Fruit fly (Drosophila melanogaster): ENCODE data around the gene CG8757.

Gene CG8757

DNA sequence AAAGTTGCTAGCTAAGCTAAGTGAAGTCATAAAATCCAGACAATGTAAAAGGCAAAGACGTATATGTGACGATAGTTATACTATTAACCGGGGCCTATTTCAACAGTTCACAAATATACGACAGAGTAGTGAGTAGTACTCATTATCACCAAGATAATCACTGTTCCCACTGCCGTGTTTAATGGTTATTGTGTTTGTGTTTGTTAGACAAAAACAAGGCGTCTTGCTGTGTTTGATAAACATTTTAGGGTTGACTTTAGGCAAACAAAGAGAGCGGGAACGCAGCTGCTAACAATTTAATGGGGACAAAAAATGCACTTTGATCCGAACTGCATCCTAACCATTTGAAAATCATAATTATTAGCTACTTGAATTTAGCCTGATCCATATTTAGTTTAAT, 23.4 kb upstream of the CG8757 start (continued):
- TF ChIP-seq CG4424 (GFP tag; optimal IDR thresholded peaks at IDR 0.05) (peak; percentile 64), chm (GFP tag; IDR thresholded peaks at IDR 0.05) (no peak; the same call in 1 of the 2 replicates), D19B (GFP tag; optimal IDR thresholded peaks at IDR 0.05) (no peak), dati (GFP tag; IDR thresholded peaks at IDR 0.05) (no peak), Usf (GFP tag; optimal IDR thresholded peaks at IDR 0.05) (peak; percentile 19), CG8290 (GFP tag; optimal IDR thresholded peaks at IDR 0.05) (peak; percentile 61), CG8290 (tag; optimal IDR thresholded peaks at IDR 0.05) (peak; percentile 64 to 88), NC2α (GFP tag; optimal IDR thresholded peaks at IDR 0.05) (peak; percentile 64), maf-S (GFP tag; optimal IDR thresholded peaks at IDR 0.05) (peak; percentile 5), CG18011 (GFP tag; optimal IDR thresholded peaks at IDR 0.05) (peak; percentile 19), Ssrp (tag; optimal IDR thresholded peaks at IDR 0.05) (no peak), CG4328 (GFP tag; optimal IDR thresholded peaks at IDR 0.05) (peak; percentile 19), Awh (GFP tag; IDR thresholded peaks at IDR 0.05) (peak; percentile 58; the same call in 1 of the 2 replicates), CG17612 (GFP tag; IDR thresholded peaks at IDR 0.05) (no peak), ssp (GFP tag; IDR thresholded peaks at IDR 0.05) (no peak), Asciz (GFP tag; optimal IDR thresholded peaks at IDR 0.05) (peak; percentile 92), Eip74EF (GFP tag; optimal IDR thresholded peaks at IDR 0.05) (no peak), MESR4 (GFP tag; optimal IDR thresholded peaks at IDR 0.05) (peak; percentile 15), CG6254 (GFP tag; optimal IDR thresholded peaks at IDR 0.05) (peak; percentile 74), ranshi (GFP tag; IDR thresholded peaks at IDR 0.05) (no peak), Sry-δ (GFP tag; optimal IDR thresholded peaks at IDR 0.05) (no peak), Dad (GFP tag; optimal IDR thresholded peaks at IDR 0.05) (peak; percentile 43), zfh1 (GFP tag; IDR thresholded peaks at IDR 0.05) (peak; percentile 51; the same call in 1 of the 3 replicates), CG11695 (GFP tag; IDR thresholded peaks at IDR 0.05) (peak; percentile 33; the same call in 1 of the 3 replicates), odd (GFP tag; optimal IDR thresholded peaks at IDR 0.05) (peak; percentile 86), CG8944 (GFP tag; optimal IDR thresholded peaks at IDR 0.05) (peak; percentile 21), sob (GFP tag; IDR thresholded peaks at IDR 0.05) (0 out of 2 replicates have a peak, but pooled peaks have one; percentile 14), bab2 (GFP tag; optimal IDR thresholded peaks at IDR 0.05) (peak; percentile 79), Fer2 (tag; optimal IDR thresholded peaks at IDR 0.05) (peak; percentile 20), zen2 (GFP tag; IDR thresholded peaks at IDR 0.05; ENCODE audit: partially characterized antibody) (no peak), CG7745 (tag; optimal IDR thresholded peaks at IDR 0.05) (no peak), Ptx1 (GFP tag; IDR thresholded peaks at IDR 0.05) (no peak), CG1233 (GFP tag; optimal IDR thresholded peaks at IDR 0.05) (peak; percentile 91), CG2875 (GFP tag; optimal IDR thresholded peaks at IDR 0.05) (peak; percentile 90), CG18764 (GFP tag; optimal IDR thresholded peaks at IDR 0.05) (peak; percentile 77), CG11398 (GFP tag; optimal IDR thresholded peaks at IDR 0.05) (peak; percentile 56), Hr39 (optimal IDR thresholded peaks at IDR 0.05) (no peak), CG12391 (tag; optimal IDR thresholded peaks at IDR 0.05) (peak; percentile 67), CG6272 (GFP tag; IDR thresholded peaks at IDR 0.05) (no peak), CG10543 (GFP tag; optimal IDR thresholded peaks at IDR 0.05) (peak; percentile 31), vnd (GFP tag; IDR thresholded peaks at IDR 0.05; ENCODE audit: partially characterized antibody) (no peak), pb (GFP tag; optimal IDR thresholded peaks at IDR 0.05) (peak; percentile 40), bigmax (GFP tag; optimal IDR thresholded peaks at IDR 0.05) (peak; percentile 63), az2 (GFP tag; optimal IDR thresholded peaks at IDR 0.05) (peak; percentile 35), HLHmδ (GFP tag; optimal IDR thresholded peaks at IDR 0.05) (peak; percentile 87), so (GFP tag; IDR thresholded peaks at IDR 0.05) (no peak), CG10565 (GFP tag; optimal IDR thresholded peaks at IDR 0.05) (no peak), CG2129 (GFP tag; IDR thresholded peaks at IDR 0.05; ENCODE audit: partially characterized antibody) (no peak), CG3065 (GFP tag; optimal IDR thresholded peaks at IDR 0.05) (peak; percentile 40), CG3407 (GFP tag; optimal IDR thresholded peaks at IDR 0.05) (peak; percentile 90), bcd (GFP tag; optimal IDR thresholded peaks at IDR 0.05) (peak; percentile 41)
